Worm (Caenorhabditis elegans) whole organism, late embryonic: ENCODE results near the gene srh-279.

ENCODE experiments used
- C08G9.2 ChIP-seq: sonication (generic microtip); optimal IDR thresholded peaks from 2 replicates; lab custom pipeline; 2016; ENCODE audit warnings: mild to moderate bottlenecking, missing genetic modification characterization, moderate library complexity, missing compliant biosample characterization
- C38D4.7 ChIP-seq: fragments of 200-800 bp; sonication (Bioruptor generic); optimal IDR thresholded peaks from 2 replicates; lab custom pipeline; 2018; ENCODE audit warnings: mild to moderate bottlenecking, missing genetic modification characterization, moderate library complexity, missing compliant biosample characterization
- F13H6.1 ChIP-seq: sonication (generic microtip); optimal IDR thresholded peaks from 2 replicates; lab custom pipeline; 2016; ENCODE audit warnings: missing genetic modification characterization, missing compliant biosample characterization
- K09A11.1 ChIP-seq: sonication (generic microtip); optimal IDR thresholded peaks from 2 replicates; lab custom pipeline; 2017; ENCODE audit warnings: antibody characterized with exemption, mild to moderate bottlenecking, missing genetic modification characterization, missing compliant biosample characterization; ENCODE audit not compliant: insufficient read depth
- Y22D7AL.16 ChIP-seq: sonication (generic microtip); optimal IDR thresholded peaks from 2 replicates; lab custom pipeline; 2016; ENCODE audit warnings: missing genetic modification characterization, missing compliant biosample characterization
- ceh-14 ChIP-seq: sonication (generic microtip); optimal IDR thresholded peaks from 2 replicates; lab custom pipeline; 2016; ENCODE audit warnings: missing genotype, missing genetic modification characterization, missing compliant biosample characterization
- ceh-18 ChIP-seq: sonication (generic microtip); optimal IDR thresholded peaks from 2 replicates; lab custom pipeline; 2016; ENCODE audit warnings: missing genetic modification characterization, missing compliant biosample characterization
- ceh-19 ChIP-seq: fragments of 200-800 bp; sonication (Bioruptor generic); optimal IDR thresholded peaks from 2 replicates; lab custom pipeline; 2018; ENCODE audit warnings: mild to moderate bottlenecking, missing genetic modification characterization, missing compliant biosample characterization
- ceh-2 ChIP-seq: sonication (generic microtip); optimal IDR thresholded peaks from 2 replicates; lab custom pipeline; 2016; ENCODE audit warnings: missing genotype, missing genetic modification characterization, missing compliant biosample characterization
- ceh-22 ChIP-seq: sonication (generic microtip); optimal IDR thresholded peaks from 2 replicates; lab custom pipeline; 2017; ENCODE audit warnings: missing biosample characterization, missing genetic modification characterization
- ceh-31 ChIP-seq: sonication (generic microtip); optimal IDR thresholded peaks from 2 replicates; lab custom pipeline; 2016; ENCODE audit warnings: missing genetic modification characterization, missing compliant biosample characterization
- ceh-45 ChIP-seq: fragments of 200-800 bp; sonication (Bioruptor generic); IDR thresholded peaks from 2 replicates; pipeline ENCODE4 v1.3.6; 2022; ENCODE audit warnings: missing genetic modification reagents, missing genetic modification characterization, missing compliant biosample characterization
- ceh-9 ChIP-seq: sonication (generic microtip); optimal IDR thresholded peaks from 2 replicates; lab custom pipeline; 2016; ENCODE audit warnings: mild to moderate bottlenecking, missing genetic modification characterization, inconsistent platforms, missing compliant biosample characterization
- che-1 ChIP-seq: sonication (generic microtip); optimal IDR thresholded peaks from 2 replicates; lab custom pipeline; 2016; ENCODE audit warnings: mild to moderate bottlenecking, missing genetic modification characterization, missing compliant biosample characterization
- elt-2 ChIP-seq: sonication (generic microtip); optimal IDR thresholded peaks from 2 replicates; lab custom pipeline; 2016; ENCODE audit warnings: missing genetic modification reagents, missing genetic modification characterization, missing compliant biosample characterization
- elt-4 ChIP-seq: sonication (generic microtip); optimal IDR thresholded peaks from 2 replicates; lab custom pipeline; 2016; ENCODE audit warnings: missing genetic modification characterization, missing compliant biosample characterization
- gmeb-2 ChIP-seq: sonication (generic microtip); optimal IDR thresholded peaks from 2 replicates; lab custom pipeline; 2016; ENCODE audit warnings: missing genetic modification characterization, inconsistent platforms, missing compliant biosample characterization
- hlh-13 ChIP-seq: fragments of 200-800 bp; sonication (Bioruptor generic); optimal IDR thresholded peaks from 2 replicates; lab custom pipeline; 2018; ENCODE audit warnings: mild to moderate bottlenecking, missing genetic modification characterization, missing compliant biosample characterization
- hlh-15 ChIP-seq: sonication (generic microtip); optimal IDR thresholded peaks from 2 replicates; lab custom pipeline; 2016; ENCODE audit warnings: missing genetic modification characterization, missing compliant biosample characterization
- hlh-6 ChIP-seq: sonication (generic microtip); optimal IDR thresholded peaks from 2 replicates; lab custom pipeline; 2016; ENCODE audit warnings: missing genotype, missing genetic modification characterization, missing compliant biosample characterization
- nfya-1 ChIP-seq: sonication (generic microtip); optimal IDR thresholded peaks from 2 replicates; lab custom pipeline; 2017; ENCODE audit warnings: missing genetic modification characterization, mild to moderate bottlenecking, missing compliant biosample characterization, antibody characterized with exemption, moderate library complexity
- npax-4 ChIP-seq: sonication (generic microtip); optimal IDR thresholded peaks from 2 replicates; lab custom pipeline; 2016; ENCODE audit warnings: missing genetic modification characterization, missing compliant biosample characterization
- odd-2 ChIP-seq: sonication (generic microtip); optimal IDR thresholded peaks from 2 replicates; lab custom pipeline; 2017; ENCODE audit warnings: antibody characterized with exemption, mild to moderate bottlenecking, missing genetic modification characterization, missing compliant biosample characterization
- pax-1 ChIP-seq: fragments of 150-350 bp; optimal IDR thresholded peaks from 2 replicates; lab custom pipeline; 2014; ENCODE audit warnings: missing biosample characterization, missing genetic modification characterization
- pha-2 ChIP-seq: sonication (generic microtip); optimal IDR thresholded peaks from 2 replicates; lab custom pipeline; 2017; ENCODE audit warnings: mild to moderate bottlenecking, missing genetic modification characterization, missing compliant biosample characterization
- pha-4 ChIP-seq: fragments of 150-350 bp; optimal IDR thresholded peaks from 2 replicates; lab custom pipeline; 2018; ENCODE audit warnings: missing biosample characterization, missing genetic modification reagents, missing genetic modification characterization
- pros-1 ChIP-seq: fragments of 150-350 bp; optimal IDR thresholded peaks from 2 replicates; lab custom pipeline; 2014; ENCODE audit warnings: missing biosample characterization, missing genetic modification reagents, missing genetic modification characterization
- ref-2 ChIP-seq: sonication (generic microtip); optimal IDR thresholded peaks from 2 replicates; lab custom pipeline; 2016; ENCODE audit warnings: missing genetic modification characterization, missing compliant biosample characterization
- sox-2 ChIP-seq: fragments of 200-800 bp; sonication (Bioruptor generic); IDR thresholded peaks from 2 replicates; pipeline ENCODE4 v1.3.6; 2022; ENCODE audit warnings: missing genetic modification reagents, missing genetic modification characterization, missing compliant biosample characterization
- sox-4 ChIP-seq: sonication (generic microtip); optimal IDR thresholded peaks from 2 replicates; lab custom pipeline; 2017; ENCODE audit warnings: mild to moderate bottlenecking, missing genetic modification characterization, inconsistent platforms, missing compliant biosample characterization
- tbx-2 ChIP-seq: sonication (generic microtip); optimal IDR thresholded peaks from 2 replicates; lab custom pipeline; 2016; ENCODE audit warnings: missing genetic modification characterization, missing compliant biosample characterization
- ttx-3 ChIP-seq: sonication (generic microtip); optimal IDR thresholded peaks from 2 replicates; lab custom pipeline; 2016; ENCODE audit warnings: missing genetic modification reagents, missing genetic modification characterization, missing compliant biosample characterization
- unc-3 ChIP-seq, 2 experiments: fragments of 200-800 bp in 1 of 2; sonication (Bioruptor generic) in 1 of 2; sonication (generic microtip) in 1 of 2; conservative IDR thresholded peaks in 1 of 2; optimal IDR thresholded peaks in 1 of 2; 2 replicates each; pipeline versions ENCODE4 v1.3.6 to Lab custom; 2016 to 2022; ENCODE audit warnings: missing compliant biosample characterization in 2 of 2, missing genetic modification characterization in 2 of 2, missing genetic modification reagents in 1 of 2
- unc-86 ChIP-seq: sonication (generic microtip); optimal IDR thresholded peaks from 2 replicates; lab custom pipeline; 2016; ENCODE audit warnings: missing genetic modification characterization, missing compliant biosample characterization

The srh-279 gene

ce11 chrV:16204888-16205287 lies 12.7 kb downstream of the srh-279 start, which contains the start of gene irld-26:
TSS of gene irld-26 (plus strand) at chrV:16205188.
- TF ChIP-seq hlh-13 (GFP tag; lab: Kevin White, UChicago) (no peak), ttx-3 (tag; lab: Kevin White, UChicago) (no peak), ceh-14 (tag; lab: Kevin White, UChicago) (no peak), ceh-19 (GFP tag; lab: Kevin White, UChicago) (no peak), C08G9.2 (tag; lab: Kevin White, UChicago) (no peak), K09A11.1 (tag; lab: Kevin White, UChicago) (no peak), elt-2 (tag; lab: Kevin White, UChicago) (no peak), gmeb-2 (tag; lab: Kevin White, UChicago) (no peak), hlh-6 (no peak)

DNA sequence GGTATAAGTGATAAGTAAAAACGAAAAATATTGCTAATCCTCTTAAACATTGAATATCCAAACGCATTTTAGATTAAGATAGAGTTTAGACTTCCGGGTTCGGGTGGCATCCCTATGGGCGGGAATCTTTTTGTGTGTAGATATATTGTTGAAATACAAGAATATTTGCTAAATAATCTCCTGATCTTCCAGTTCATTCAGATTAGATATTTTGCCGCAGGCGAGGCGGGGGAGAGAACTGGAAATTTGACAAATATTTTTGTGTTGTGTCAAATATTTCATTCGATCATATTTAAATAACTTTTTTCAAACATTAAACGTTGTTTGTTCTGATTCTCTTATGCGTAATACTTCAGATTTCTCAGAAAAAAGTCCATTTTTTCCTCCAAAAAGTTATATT lies 17.6 kb downstream of the srh-279 start, which contains the start of gene oac-15:
oac-15 (minus strand) TSS at position 101 of the 400 bp plus-strand sequence.
- TF ChIP-seq ceh-19 (GFP tag; lab: Kevin White, UChicago): no peak
- TF ChIP-seq hlh-13 (GFP tag; lab: Kevin White, UChicago): no peak
- TF ChIP-seq ceh-22 (tag; lab: Kevin White, UChicago): no peak
- no peak for TF ChIP-seq hlh-15 (tag; lab: Kevin White, UChicago)
- TF ChIP-seq ceh-9 (tag; lab: Kevin White, UChicago): no peak
- TF ChIP-seq F13H6.1 (tag; lab: Kevin White, UChicago): no peak
- no peak for TF ChIP-seq pax-1 (tag; lab: Kevin White, UChicago)
- TF ChIP-seq ceh-45 (GFP tag; lab: Robert Waterston, UW): no peak
- TF ChIP-seq pha-2 (tag; lab: Kevin White, UChicago): no peak
- no peak for TF ChIP-seq pros-1
- TF ChIP-seq ref-2: no peak
- no peak for TF ChIP-seq unc-3 (GFP tag; conservative IDR thresholded peaks at IDR 0.05; lab: Robert Waterston, UW)
- no peak for TF ChIP-seq unc-3 (tag; optimal IDR thresholded peaks at IDR 0.05; lab: Kevin White, UChicago)
- no peak for TF ChIP-seq elt-4

- no peak for TF ChIP-seq C38D4.7 (GFP tag; lab: Kevin White, UChicago)
- no peak for TF ChIP-seq pha-4 (tag; lab: Kevin White, UChicago)
- TF ChIP-seq ceh-31 (tag; lab: Kevin White, UChicago): no peak
- TF ChIP-seq ceh-18 (tag; lab: Kevin White, UChicago): no peak
- TF ChIP-seq unc-86 (tag; lab: Kevin White, UChicago): no peak
- no peak for TF ChIP-seq ceh-19 (GFP tag; lab: Kevin White, UChicago)
- no peak for TF ChIP-seq odd-2 (tag; lab: Kevin White, UChicago)
These were observed 18.2 kb downstream of the srh-279 start, which contains the start of gene F11A5.16 for ce11 chrV:16210257-16211002. TSS of gene F11A5.16 (plus strand) at chrV:16210952.

DNA sequence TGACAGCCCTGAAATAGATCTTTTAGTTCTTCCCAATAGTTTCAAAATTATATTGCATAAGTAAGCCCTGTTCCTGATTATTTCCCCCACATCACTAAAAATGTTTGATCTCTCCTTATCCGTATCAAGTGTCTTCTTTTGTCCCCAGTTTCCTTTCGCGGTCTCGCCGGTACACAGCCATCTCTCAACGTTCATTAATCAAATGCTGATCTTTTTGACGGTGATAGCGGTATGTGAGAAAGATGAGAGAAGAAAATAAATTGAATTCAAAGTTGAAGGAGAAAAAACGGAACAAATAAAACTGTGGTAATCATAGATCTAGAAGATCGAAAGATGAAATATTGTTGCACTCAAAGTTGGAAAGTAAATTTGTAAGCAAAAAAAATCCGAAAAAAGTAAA lies 19.5 kb downstream of the srh-279 start:
- TF ChIP-seq che-1: no peak
- no peak for TF ChIP-seq hlh-6
- no peak for TF ChIP-seq npax-4 (tag; lab: Kevin White, UChicago)
- no peak for TF ChIP-seq sox-4
- TF ChIP-seq ceh-18 (tag; lab: Kevin White, UChicago): no peak
- no peak for TF ChIP-seq tbx-2 (tag; lab: Kevin White, UChicago)
- TF ChIP-seq sox-2 (GFP tag; lab: Robert Waterston, UW): no peak
- no peak for TF ChIP-seq nfya-1 (tag; lab: Kevin White, UChicago)
- no peak for TF ChIP-seq Y22D7AL.16 (tag; lab: Kevin White, UChicago)
- TF ChIP-seq ceh-2: no peak
